Fruit fly (Drosophila melanogaster) whole organism, embryonic: ENCODE data around the gene DEF8.

Source experiments
- CG11093 ChIP-seq: fragments of 200-800 bp; sonication (Bioruptor generic); IDR thresholded peaks from 3 replicates; pipeline ENCODE4 v1.3.6; 2022; ENCODE audit warnings: missing biosample characterization, missing genetic modification characterization
- CG15073 ChIP-seq: fragments of 200-800 bp; sonication (Bioruptor generic); optimal IDR thresholded peaks from 2 replicates; lab custom pipeline; 2016; ENCODE audit warnings: missing biosample characterization, missing genetic modification characterization
- CG3065 ChIP-seq: fragments of 200-800 bp; sonication (Bioruptor generic); optimal IDR thresholded peaks from 2 replicates; lab custom pipeline; 2016; ENCODE audit warnings: missing biosample characterization, missing genetic modification characterization
- CG8944 ChIP-seq: fragments of 200-800 bp; sonication (Bioruptor generic); optimal IDR thresholded peaks from 3 replicates; lab custom pipeline; 2016; ENCODE audit warnings: missing biosample characterization, missing genetic modification characterization
- H2.0 ChIP-seq: fragments of 200-800 bp; sonication (Bioruptor generic); IDR thresholded peaks from 2 replicates; pipeline ENCODE4 v1.3.6; 2022; ENCODE audit warnings: missing biosample characterization, missing genetic modification characterization
- Max ChIP-seq: fragments of 200-800 bp; sonication (Bioruptor generic); optimal IDR thresholded peaks from 2 replicates; lab custom pipeline; 2016; ENCODE audit warnings: missing biosample characterization, mild to moderate bottlenecking, missing genetic modification characterization
- Scr ChIP-seq: fragments of 200-800 bp; sonication (Bioruptor generic); IDR thresholded peaks from 2 replicates; pipeline ENCODE4 v1.3.6; 2022; ENCODE audit warnings: missing biosample characterization, missing genetic modification characterization; ENCODE audit not compliant: partially characterized antibody
- croc ChIP-seq: fragments of 200-800 bp; sonication (Bioruptor generic); conservative IDR thresholded peaks from 3 replicates; pipeline ENCODE4 v1.3.6; 2022; ENCODE audit warnings: missing biosample characterization, missing genetic modification characterization
- gcm2 ChIP-seq: fragments of 200-800 bp; sonication (Bioruptor generic); optimal IDR thresholded peaks from 2 replicates; lab custom pipeline; 2016; ENCODE audit warnings: missing biosample characterization, missing genetic modification characterization
- psq ChIP-seq: fragments of 200-800 bp; sonication (Bioruptor generic); optimal IDR thresholded peaks from 2 replicates; lab custom pipeline; 2017; ENCODE audit warnings: missing biosample characterization, missing genetic modification characterization
- zen ChIP-seq: fragments of 200-800 bp; sonication (Bioruptor generic); optimal IDR thresholded peaks from 3 replicates; lab custom pipeline; 2018; ENCODE audit warnings: missing biosample characterization, mild to moderate bottlenecking, missing genetic modification characterization, moderate library complexity

DNA sequence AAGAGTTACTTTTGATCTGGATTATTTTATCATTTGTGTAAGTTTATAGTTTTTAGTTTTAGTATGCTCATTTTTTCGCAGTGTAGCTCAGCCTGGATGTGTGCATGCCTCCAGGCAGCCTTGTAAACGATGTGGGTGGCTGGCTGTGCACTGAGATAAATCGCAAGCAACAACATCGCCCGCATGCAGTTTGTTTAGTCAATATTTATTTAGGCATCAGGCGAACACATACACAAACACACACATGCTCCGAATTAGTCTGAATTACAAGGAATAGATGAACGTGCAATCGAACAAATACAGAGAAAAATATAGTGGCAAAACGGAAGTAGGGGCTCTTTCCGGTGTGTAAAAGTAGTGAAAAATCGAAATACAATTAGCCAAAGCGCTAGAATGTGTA, 31.1 kb downstream of the DEF8 start:
- TF ChIP-seq croc (no peak), H2.0 (no peak), CG15073 (GFP tag; lab: Kevin White, UChicago) (no peak), gcm2 (no peak), CG11093 (GFP tag; lab: Robert Waterston, UW) (no peak), psq (GFP tag; lab: Kevin White, UChicago) (no peak), Max (GFP tag; lab: Kevin White, UChicago) (no peak), Scr (no peak), CG3065 (GFP tag; lab: Kevin White, UChicago) (no peak), zen (no peak), CG8944 (GFP tag; lab: Kevin White, UChicago) (no peak)
